Worm (Caenorhabditis elegans) whole organism, early embryonic: ENCODE measurements around the gene nuaf-1.

Source experiments
- B0310.2 ChIP-seq: sonication (generic microtip); optimal IDR thresholded peaks from 2 replicates; lab custom pipeline; 2016; ENCODE audit warnings: mild to moderate bottlenecking, missing genetic modification characterization, missing compliant biosample characterization
- ama-1 ChIP-seq: fragments of 150-350 bp; optimal IDR thresholded peaks from 2 replicates; lab custom pipeline; 2014
- ceh-13 ChIP-seq: fragments of 200-800 bp; sonication (Bioruptor generic); optimal IDR thresholded peaks from 2 replicates; lab custom pipeline; 2018; ENCODE audit warnings: mild to moderate bottlenecking, missing genetic modification characterization, missing compliant biosample characterization
- ets-7 ChIP-seq: sonication (generic microtip); optimal IDR thresholded peaks from 2 replicates; lab custom pipeline; 2016; ENCODE audit warnings: missing genotype, missing genetic modification characterization, missing compliant biosample characterization
- flt-1 ChIP-seq: fragments of 200-800 bp; sonication (Bioruptor generic); IDR thresholded peaks from 2 replicates; pipeline ENCODE4 v1.3.6; 2022; ENCODE audit warnings: missing genetic modification characterization, missing compliant biosample characterization

- TF ChIP-seq B0310.2 (no peak), flt-1 (GFP tag; lab: Robert Waterston, UW) (no peak), ets-7 (tag; lab: Kevin White, UChicago) (no peak), ama-1 (lab: Kevin White, UChicago) (no peak), ceh-13 (GFP tag; lab: Kevin White, UChicago) (no peak)
These were observed 21.2 kb upstream of the nuaf-1 start, which contains the start of the genes F53F4.2 and F53F4.18 for ce11 chrV:13589494-13590176.
